Fruit fly (Drosophila melanogaster): ENCODE measurements around the gene Aldh7A1.

Gene Aldh7A1

DNA sequence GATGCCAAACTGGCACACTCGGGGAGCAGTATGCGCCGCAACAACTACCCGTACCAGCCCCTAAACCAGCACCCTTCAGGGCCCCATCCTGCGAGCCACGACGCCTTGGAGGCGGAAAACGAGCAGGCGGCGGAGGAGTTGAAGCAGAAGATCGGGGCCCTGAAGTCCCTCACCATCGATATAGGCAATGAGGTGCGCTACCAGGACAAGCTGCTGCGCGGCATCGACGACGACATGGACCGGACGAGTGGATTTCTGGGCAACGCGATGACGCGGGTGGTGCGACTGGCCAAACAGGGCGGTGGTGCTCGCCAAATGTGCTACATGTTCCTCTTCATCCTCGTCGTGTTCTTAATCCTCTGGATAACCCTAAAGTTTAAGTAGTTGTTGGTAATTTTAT lies 7.0 kb downstream of the Aldh7A1 start:
- TF ChIP-seq gl (tag; optimal IDR thresholded peaks at IDR 0.05), result no peak
- no peak for TF ChIP-seq EcR (GFP tag; optimal IDR thresholded peaks at IDR 0.05)
- TF ChIP-seq Pif1B (GFP tag; optimal IDR thresholded peaks at IDR 0.05), result no peak
- TF ChIP-seq CG9948 (tag; optimal IDR thresholded peaks at IDR 0.05), result no peak
- TF ChIP-seq CG4496 (GFP tag; IDR thresholded peaks at IDR 0.05), result no peak
- TF ChIP-seq CG17806 (tag; optimal IDR thresholded peaks at IDR 0.05), result no peak
- no peak for TF ChIP-seq rn (GFP tag; IDR thresholded peaks at IDR 0.05)
- TF ChIP-seq CG8301 (tag; optimal IDR thresholded peaks at IDR 0.05), result no peak
- TF ChIP-seq CG32121 (GFP tag; IDR thresholded peaks at IDR 0.05), result no peak
- TF ChIP-seq CG14655 (GFP tag; optimal IDR thresholded peaks at IDR 0.05), result no peak
- TF ChIP-seq CG8159 (tag; optimal IDR thresholded peaks at IDR 0.05), result no peak
- TF ChIP-seq CG12605 (GFP tag; IDR thresholded peaks at IDR 0.05), result no peak
- no peak for TF ChIP-seq D1 (tag; optimal IDR thresholded peaks at IDR 0.05)
- TF ChIP-seq CG15710 (tag; optimal IDR thresholded peaks at IDR 0.05), result no peak
- TF ChIP-seq Snoo (tag; optimal IDR thresholded peaks at IDR 0.05), result no peak
- no peak for TF ChIP-seq CG13204 (GFP tag; optimal IDR thresholded peaks at IDR 0.05)

DNA sequence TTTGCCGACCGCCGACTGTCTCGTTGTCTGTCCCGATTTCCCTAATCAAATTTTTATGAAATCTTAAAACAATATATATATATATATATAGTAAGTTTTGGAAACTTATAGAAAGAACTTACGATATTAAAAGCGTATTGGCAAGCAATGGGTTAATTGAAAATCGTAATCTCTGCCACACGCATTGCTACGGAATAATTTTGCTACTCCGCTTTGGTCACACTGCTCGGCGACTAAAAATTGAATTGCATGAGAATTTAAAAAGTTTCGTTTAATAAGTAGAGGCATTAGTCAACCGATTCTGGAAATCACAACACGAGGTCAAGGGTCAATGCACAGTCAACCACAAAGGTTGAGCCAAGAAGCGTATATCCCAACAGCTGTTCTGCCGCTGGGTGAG lies 7.5 kb downstream of the Aldh7A1 start, which contains the start of gene Bet1:
Gene Bet1 (plus strand): TSS at position 182 of the 400 bp plus-strand sequence.
- TF ChIP-seq fd96Ca (GFP tag; IDR thresholded peaks at IDR 0.05) (peak; percentile 50; the same call in 1 of the 3 replicates), CG4496 (GFP tag; IDR thresholded peaks at IDR 0.05) (0 out of 3 replicates have a peak, but pooled peaks have one; percentile 34), CG13204 (GFP tag; optimal IDR thresholded peaks at IDR 0.05) (no peak)

dm6 chr3L:19260278-19260803 lies 8.4 kb downstream of the Aldh7A1 start, which contains the start of gene nes:
TSS of gene nes (minus strand) at chr3L:19260679.
- TF ChIP-seq CG9948 (tag; optimal IDR thresholded peaks at IDR 0.05), result no peak
- peak; percentile 96 for TF ChIP-seq EcR (GFP tag; optimal IDR thresholded peaks at IDR 0.05)
- peak; percentile 12 for TF ChIP-seq Snoo (tag; optimal IDR thresholded peaks at IDR 0.05)

DNA sequence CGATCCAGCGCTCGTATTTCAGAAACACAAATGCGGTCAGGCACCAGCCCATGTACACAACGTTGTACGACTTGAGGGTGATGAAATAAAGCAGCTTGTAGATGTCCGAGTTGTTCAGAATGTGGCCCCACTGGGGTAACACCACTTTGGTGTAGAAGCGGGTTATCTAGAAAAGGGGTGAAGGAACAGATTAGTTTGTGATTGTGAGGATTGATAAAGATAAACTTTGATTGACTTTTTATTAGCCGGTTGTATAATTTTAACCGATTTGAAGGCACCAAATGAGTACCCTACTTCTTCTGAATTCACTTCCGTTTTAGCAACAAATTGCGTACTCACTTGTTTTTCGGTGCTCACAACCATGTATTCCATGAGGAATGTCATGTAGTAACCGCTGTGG lies 10.5 kb downstream of the Aldh7A1 start:
- no peak for TF ChIP-seq CG17806 (tag; optimal IDR thresholded peaks at IDR 0.05)
- no peak for TF ChIP-seq Ets98B (GFP tag; IDR thresholded peaks at IDR 0.05)
- no peak for TF ChIP-seq EcR (GFP tag; optimal IDR thresholded peaks at IDR 0.05)
- TF ChIP-seq CG4496 (GFP tag; IDR thresholded peaks at IDR 0.05), result no peak
- no peak for TF ChIP-seq D1 (tag; optimal IDR thresholded peaks at IDR 0.05)
- TF ChIP-seq Snoo (tag; optimal IDR thresholded peaks at IDR 0.05), result no peak
- no peak for TF ChIP-seq fd96Ca (GFP tag; IDR thresholded peaks at IDR 0.05)
- TF ChIP-seq CG9948 (tag; optimal IDR thresholded peaks at IDR 0.05), result no peak
- TF ChIP-seq CG32121 (GFP tag; IDR thresholded peaks at IDR 0.05), result no peak
- no peak for TF ChIP-seq CG13204 (GFP tag; optimal IDR thresholded peaks at IDR 0.05)
- no peak for TF ChIP-seq CG8301 (tag; optimal IDR thresholded peaks at IDR 0.05)

dm6 chr3L:19254715-19255428 lies 13.8 kb downstream of the Aldh7A1 start, which contains the start of the genes mRpL21 and rept:
TSS of gene mRpL21 (minus strand) at chr3L:19255061.
TSS of gene rept (plus strand) at chr3L:19255340.
- TF ChIP-seq CG14655 (GFP tag; optimal IDR thresholded peaks at IDR 0.05) (no peak), CG34367 (tag; optimal IDR thresholded peaks at IDR 0.05) (peak; percentile 20), rn (GFP tag; IDR thresholded peaks at IDR 0.05) (no peak), CG4496 (GFP tag; IDR thresholded peaks at IDR 0.05) (peak; percentile 55; the same call in 2 of the 3 replicates), CG17806 (tag; optimal IDR thresholded peaks at IDR 0.05) (peak; percentile 13), CG9948 (tag; optimal IDR thresholded peaks at IDR 0.05) (no peak), CG10348 (GFP tag; IDR thresholded peaks at IDR 0.05) (no peak), CG32121 (GFP tag; IDR thresholded peaks at IDR 0.05) (no peak), CG15710 (tag; optimal IDR thresholded peaks at IDR 0.05) (peak; percentile 56), D1 (tag; optimal IDR thresholded peaks at IDR 0.05) (peak; percentile 24), Snoo (tag; optimal IDR thresholded peaks at IDR 0.05) (peak; percentile 34), EcR (GFP tag; optimal IDR thresholded peaks at IDR 0.05) (no peak), Pif1A (GFP tag; optimal IDR thresholded peaks at IDR 0.05) (no peak), gl (tag; optimal IDR thresholded peaks at IDR 0.05) (no peak), CG8301 (tag; optimal IDR thresholded peaks at IDR 0.05) (no peak)

dm6 chr3L:19251643-19252042 lies 17.1 kb downstream of the Aldh7A1 start:
- TF ChIP-seq Ets98B (GFP tag; IDR thresholded peaks at IDR 0.05) (no peak), CG8301 (tag; optimal IDR thresholded peaks at IDR 0.05) (no peak), Snoo (tag; optimal IDR thresholded peaks at IDR 0.05) (no peak), fd96Ca (GFP tag; IDR thresholded peaks at IDR 0.05) (no peak), CG14655 (GFP tag; optimal IDR thresholded peaks at IDR 0.05) (no peak), D1 (tag; optimal IDR thresholded peaks at IDR 0.05) (no peak), Pif1A (GFP tag; optimal IDR thresholded peaks at IDR 0.05) (no peak), CG13204 (GFP tag; optimal IDR thresholded peaks at IDR 0.05) (no peak), CG4496 (GFP tag; IDR thresholded peaks at IDR 0.05) (no peak), CG15710 (tag; optimal IDR thresholded peaks at IDR 0.05) (no peak), CG12605 (GFP tag; IDR thresholded peaks at IDR 0.05) (no peak), rn (GFP tag; IDR thresholded peaks at IDR 0.05) (no peak), CG10348 (GFP tag; IDR thresholded peaks at IDR 0.05) (no peak), CG17806 (tag; optimal IDR thresholded peaks at IDR 0.05) (no peak), EcR (GFP tag; optimal IDR thresholded peaks at IDR 0.05) (no peak), CG32121 (GFP tag; IDR thresholded peaks at IDR 0.05) (no peak), gl (tag; optimal IDR thresholded peaks at IDR 0.05) (no peak), CG34367 (tag; optimal IDR thresholded peaks at IDR 0.05) (no peak), CG9948 (tag; optimal IDR thresholded peaks at IDR 0.05) (no peak)
